Worm (Caenorhabditis elegans): ENCODE data around the gene snf-3.

DNA sequence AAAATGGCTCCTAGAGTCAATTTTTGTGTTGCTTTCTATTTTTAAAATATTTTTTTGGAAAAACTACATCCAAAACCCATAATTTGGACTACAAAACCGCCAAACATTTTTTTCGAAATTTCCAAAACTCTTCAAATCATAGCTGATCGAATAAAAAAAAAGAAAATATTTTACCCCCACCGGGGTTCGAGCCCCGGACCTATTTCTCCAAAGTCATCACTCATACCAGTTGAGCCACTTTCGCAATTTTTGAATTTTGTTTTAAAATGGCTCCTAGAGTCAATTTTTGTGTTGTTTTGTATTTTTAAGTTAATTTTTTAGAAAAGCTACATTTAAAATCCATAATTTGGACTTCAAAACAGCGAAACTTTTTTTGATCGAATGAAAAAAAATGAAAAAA lies 6.3 kb upstream of the snf-3 start:
- TF ChIP-seq fkh-10 (GFP tag; optimal IDR thresholded peaks at IDR 0.05): no peak
- no peak for TF ChIP-seq che-1 (tag; optimal IDR thresholded peaks at IDR 0.05)
- TF ChIP-seq K02D7.2 (tag; optimal IDR thresholded peaks at IDR 0.05): no peak
- no peak for TF ChIP-seq pros-1 (tag; optimal IDR thresholded peaks at IDR 0.05)
- no peak for TF ChIP-seq T23F11.4 (GFP tag; optimal IDR thresholded peaks at IDR 0.05)
- TF ChIP-seq ceh-34 (tag; optimal IDR thresholded peaks at IDR 0.05): no peak
